Worm (Caenorhabditis elegans) whole organism, L3 larva: ENCODE data around the gene mek-1.

ENCODE experiments used
- fos-1 ChIP-seq: fragments of 150-350 bp; optimal IDR thresholded peaks from 2 replicates; lab custom pipeline; 2014; ENCODE audit warnings: missing biosample characterization, missing genetic modification characterization
- jun-1 ChIP-seq: fragments of 150-350 bp; optimal IDR thresholded peaks from 2 replicates; lab custom pipeline; 2014; ENCODE audit warnings: missing biosample characterization, missing genetic modification reagents, missing genetic modification characterization
- nhr-76 ChIP-seq: fragments of 150-350 bp; sonication (generic microtip); optimal IDR thresholded peaks from 5 replicates; lab custom pipeline; 2014; ENCODE audit warnings: missing biosample characterization, missing genetic modification characterization
- skn-1 ChIP-seq: fragments of 150-350 bp; optimal IDR thresholded peaks from 2 replicates; lab custom pipeline; 2014; ENCODE audit warnings: missing biosample characterization, missing genetic modification characterization
- ztf-11 ChIP-seq: fragments of 150-350 bp; optimal IDR thresholded peaks from 2 replicates; lab custom pipeline; 2014; ENCODE audit warnings: missing biosample characterization, missing genetic modification characterization

DNA sequence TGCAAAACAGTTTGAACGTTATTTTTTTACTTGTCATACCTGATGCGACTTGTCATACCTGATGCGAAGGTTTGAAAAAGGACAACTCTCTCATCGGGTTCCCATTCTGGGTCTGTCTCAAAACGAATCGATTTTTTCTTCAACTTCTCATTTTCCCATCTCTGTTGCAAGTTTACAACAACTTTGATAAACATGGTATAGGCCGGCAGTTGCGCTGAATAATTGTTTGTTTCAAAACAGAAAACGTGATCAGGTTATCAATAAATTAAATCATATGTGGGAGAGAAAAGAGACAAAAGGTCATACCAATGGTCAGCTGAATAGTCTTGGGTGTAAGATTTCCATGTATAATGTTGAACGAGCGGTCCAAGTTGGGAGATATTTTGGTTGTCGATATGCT lies 42.1 kb upstream of the mek-1 start:
- TF ChIP-seq nhr-76 (tag; lab: Kevin White, UChicago) (no peak), skn-1 (tag; lab: Kevin White, UChicago) (no peak), jun-1 (tag; lab: Kevin White, UChicago) (peak; percentile 6), ztf-11 (tag; lab: Kevin White, UChicago) (no peak), fos-1 (tag; lab: Kevin White, UChicago) (no peak)
